Worm (Caenorhabditis elegans) whole organism, mixed stage, embryonic: ENCODE data around the gene tsp-4.

Experiments
- lin-13 ChIP-seq: fragments of 150-350 bp; optimal IDR thresholded peaks from 2 replicates; lab custom pipeline; 2014; ENCODE audit warnings: missing biosample characterization, missing genetic modification characterization
- mep-1 ChIP-seq: fragments of 150-350 bp; optimal IDR thresholded peaks from 2 replicates; lab custom pipeline; 2017; ENCODE audit warnings: missing biosample characterization, missing genetic modification reagents, missing genetic modification characterization, inconsistent platforms
- sem-2 ChIP-seq: fragments of 200-800 bp; sonication (Bioruptor generic); optimal IDR thresholded peaks from 2 replicates; lab custom pipeline; 2018; ENCODE audit warnings: mild to moderate bottlenecking, missing genetic modification characterization, missing compliant biosample characterization

ce11 chrIV:12531047-12531446 is 11.0 kb upstream of the tsp-4 start, which contains the start of gene F53B2.5:
- TF ChIP-seq lin-13 (tag; lab: Kevin White, UChicago) (no peak), mep-1 (tag; lab: Kevin White, UChicago) (no peak), sem-2 (GFP tag; lab: Kevin White, UChicago) (no peak)
